Worm (Caenorhabditis elegans) whole organism, young adult: Measurements from ENCODE around the gene F10C1.3.

ENCODE experiments used
- F37B4.10 ChIP-seq: fragments of 200-800 bp; sonication (Bioruptor generic); IDR thresholded peaks from 2 replicates; pipeline ENCODE4 v1.3.6; 2022; ENCODE audit warnings: missing genetic modification characterization, missing compliant biosample characterization
- egl-18 ChIP-seq: fragments of 200-800 bp; sonication (Bioruptor generic); IDR thresholded peaks from 2 replicates; pipeline ENCODE4 v1.3.6; 2022; ENCODE audit warnings: missing genetic modification reagents, missing genetic modification characterization, missing compliant biosample characterization
- nfya-1 ChIP-seq: sonication (generic microtip); optimal IDR thresholded peaks from 2 replicates; lab custom pipeline; 2017; ENCODE audit warnings: antibody characterized with exemption, missing compliant biosample characterization, missing genetic modification characterization, borderline replicate concordance; ENCODE audit not compliant: insufficient read depth
- snpc-4 ChIP-seq, 5 experiments: fragments of 150-350 bp in 1 of 5; sonication (generic microtip) in 4 of 5; optimal IDR thresholded peaks; 2 replicates each; lab custom pipeline; 2014 to 2018; ENCODE audit warnings: missing genetic modification characterization in 5 of 5, missing biosample characterization in 3 of 5, antibody characterized with exemption in 2 of 5, mild to moderate bottlenecking in 2 of 5, missing compliant biosample characterization in 2 of 5, missing genotype in 2 of 5, moderate library complexity in 2 of 5, missing genetic modification reagents in 1 of 5
- ztf-3 ChIP-seq: fragments of 200-800 bp; sonication (Bioruptor generic); optimal IDR thresholded peaks from 2 replicates; lab custom pipeline; 2018; ENCODE audit warnings: mild to moderate bottlenecking, missing genetic modification characterization, missing compliant biosample characterization

DNA sequence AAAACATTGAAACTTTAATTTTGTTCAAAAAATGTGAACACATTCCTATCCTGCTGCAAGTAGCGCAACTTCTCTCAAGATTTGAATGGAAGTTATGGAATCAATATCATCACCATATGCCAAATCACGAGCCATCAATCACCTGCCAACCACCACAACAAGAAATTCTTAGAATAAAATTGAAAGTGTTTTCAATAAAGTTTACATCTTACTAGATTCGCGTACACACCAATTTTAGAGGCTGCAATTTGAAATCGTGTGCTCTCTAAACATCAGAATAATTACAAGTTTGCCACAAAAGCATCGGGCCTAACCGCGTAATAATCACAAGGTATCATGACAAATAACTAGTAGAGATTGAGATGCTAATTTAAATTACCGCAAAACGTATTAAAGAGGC lies 17.3 kb upstream of the F10C1.3 start:
- TF ChIP-seq egl-18 (GFP tag; lab: Robert Waterston, UW) = no peak
- TF ChIP-seq F37B4.10 (GFP tag; lab: Robert Waterston, UW) = no peak
- no peak for TF ChIP-seq snpc-4 (GFP tag; optimal IDR thresholded peaks at IDR 0.05; lab: Kevin White, UChicago)
- TF ChIP-seq snpc-4 (tag; optimal IDR thresholded peaks at IDR 0.05; lab: Kevin White, UChicago) = no peak
- TF ChIP-seq nfya-1 = no peak
- TF ChIP-seq ztf-3 = no peak
